Fruit fly (Drosophila melanogaster): ENCODE data around the gene LManII.

The LManII gene

DNA sequence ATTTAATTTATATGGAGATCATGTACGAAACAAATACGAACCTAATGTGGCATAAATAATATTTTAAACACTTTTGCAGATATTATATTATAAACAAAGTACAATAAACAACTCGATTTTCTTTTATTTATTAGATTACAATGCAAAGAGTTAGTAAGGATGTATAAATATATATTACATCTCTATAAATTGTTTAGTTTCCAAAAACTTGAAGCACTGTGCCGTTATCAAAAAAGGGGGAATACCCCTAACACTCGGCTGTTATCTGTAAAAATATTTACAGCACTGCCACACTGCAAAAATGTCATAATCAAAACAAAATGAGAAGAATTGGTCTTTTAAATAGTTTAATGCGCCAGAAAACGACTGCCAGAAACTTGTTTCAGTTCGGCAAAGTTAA, 28.9 kb upstream of the LManII start, which contains the start of gene CG5188 (continued):
- TF ChIP-seq grau (tag; optimal IDR thresholded peaks at IDR 0.05) (peak; percentile 69), CG17912 (GFP tag; optimal IDR thresholded peaks at IDR 0.05) (no peak), esg (GFP tag; conservative IDR thresholded peaks at IDR 0.05) (no peak), pum (GFP tag; optimal IDR thresholded peaks at IDR 0.05) (no peak), gcm2 (GFP tag; optimal IDR thresholded peaks at IDR 0.05) (no peak), Lim3 (GFP tag; IDR thresholded peaks at IDR 0.05) (no peak), ci (GFP tag; IDR thresholded peaks at IDR 0.05) (peak; percentile 73; the same call in 2 of the 3 replicates), aop (GFP tag; IDR thresholded peaks at IDR 0.05) (no peak), cas (GFP tag; IDR thresholded peaks at IDR 0.05) (no peak), CG10147 (GFP tag; optimal IDR thresholded peaks at IDR 0.05) (no peak), CG11695 (GFP tag; IDR thresholded peaks at IDR 0.05) (peak; percentile 66; the same call in 2 of the 3 replicates), lov (optimal IDR thresholded peaks at IDR 0.05) (no peak), lov (GFP tag; IDR thresholded peaks at IDR 0.05) (no peak), Usf (GFP tag; optimal IDR thresholded peaks at IDR 0.05) (no peak), gce (GFP tag; IDR thresholded peaks at IDR 0.05) (0 out of 3 replicates have a peak, but pooled peaks have one; percentile 48), wek (GFP tag; optimal IDR thresholded peaks at IDR 0.05) (peak; percentile 98), pnt (GFP tag; optimal IDR thresholded peaks at IDR 0.05) (peak; percentile 17), CG1603 (tag; optimal IDR thresholded peaks at IDR 0.05) (peak; percentile 28), GATAe (GFP tag; conservative IDR thresholded peaks at IDR 0.05) (no peak; the same call in 1 of the 2 replicates), Opbp (GFP tag; IDR thresholded peaks at IDR 0.05; ENCODE audit: partially characterized antibody) (no peak), CG13624 (GFP tag; optimal IDR thresholded peaks at IDR 0.05) (no peak), ase (GFP tag; IDR thresholded peaks at IDR 0.05) (no peak), CG6813 (GFP tag; optimal IDR thresholded peaks at IDR 0.05) (no peak), CG8290 (GFP tag; optimal IDR thresholded peaks at IDR 0.05) (no peak), CG8290 (tag; optimal IDR thresholded peaks at IDR 0.05) (no peak), B-H1 (GFP tag; IDR thresholded peaks at IDR 0.05) (no peak; the same call in 2 of the 3 replicates), Dip3 (GFP tag; optimal IDR thresholded peaks at IDR 0.05) (no peak), Drgx (GFP tag; IDR thresholded peaks at IDR 0.05) (peak; percentile 44; the same call in 1 of the 2 replicates), ssp (GFP tag; IDR thresholded peaks at IDR 0.05) (peak; percentile 60), odd (GFP tag; optimal IDR thresholded peaks at IDR 0.05) (no peak), CG6683 (GFP tag; optimal IDR thresholded peaks at IDR 0.05) (no peak), CG3281 (GFP tag; optimal IDR thresholded peaks at IDR 0.05) (peak; percentile 40), ham (GFP tag; IDR thresholded peaks at IDR 0.05) (no peak), caup (GFP tag; optimal IDR thresholded peaks at IDR 0.05; ENCODE audit: severe bottlenecking) (peak; percentile 47), CG6854 (GFP tag; optimal IDR thresholded peaks at IDR 0.05) (no peak), gcm (GFP tag; optimal IDR thresholded peaks at IDR 0.05) (peak; percentile 42), CG12391 (tag; optimal IDR thresholded peaks at IDR 0.05) (peak; percentile 67), tna (GFP tag; IDR thresholded peaks at IDR 0.05; ENCODE audit: partially characterized antibody) (no peak), chm (GFP tag; IDR thresholded peaks at IDR 0.05) (no peak), chn (GFP tag; optimal IDR thresholded peaks at IDR 0.05) (peak; percentile 17), p53 (GFP tag; optimal IDR thresholded peaks at IDR 0.05) (no peak), CG5180 (GFP tag; optimal IDR thresholded peaks at IDR 0.05) (no peak), cwo (GFP tag; optimal IDR thresholded peaks at IDR 0.05) (peak; percentile 27), zen2 (GFP tag; IDR thresholded peaks at IDR 0.05; ENCODE audit: partially characterized antibody) (peak; percentile 11; the same call in 2 of the 3 replicates), CG4282 (GFP tag; optimal IDR thresholded peaks at IDR 0.05) (peak; percentile 6), MTF-1 (GFP tag; optimal IDR thresholded peaks at IDR 0.05; ENCODE audit: borderline replicate concordance) (no peak), ATbp (GFP tag; optimal IDR thresholded peaks at IDR 0.05) (no peak), CG3407 (GFP tag; optimal IDR thresholded peaks at IDR 0.05) (no peak), CG10654 (GFP tag; optimal IDR thresholded peaks at IDR 0.05) (peak; percentile 26), bcd (GFP tag; optimal IDR thresholded peaks at IDR 0.05) (no peak), eve (GFP tag; optimal IDR thresholded peaks at IDR 0.05) (no peak)

Data from whole organism, embryonic.